Worm (Caenorhabditis elegans) whole organism, late embryonic: ENCODE results near the gene cpsf-4.

Source experiments
- C38D4.7 ChIP-seq: fragments of 200-800 bp; sonication (Bioruptor generic); optimal IDR thresholded peaks from 2 replicates; lab custom pipeline; 2018; ENCODE audit warnings: mild to moderate bottlenecking, missing genetic modification characterization, moderate library complexity, missing compliant biosample characterization
- K09A11.1 ChIP-seq: sonication (generic microtip); optimal IDR thresholded peaks from 2 replicates; lab custom pipeline; 2017; ENCODE audit warnings: antibody characterized with exemption, mild to moderate bottlenecking, missing genetic modification characterization, missing compliant biosample characterization; ENCODE audit not compliant: insufficient read depth
- ahr-1 ChIP-seq: sonication (generic microtip); optimal IDR thresholded peaks from 2 replicates; lab custom pipeline; 2016; ENCODE audit warnings: missing genetic modification characterization, missing compliant biosample characterization
- ceh-19 ChIP-seq: fragments of 200-800 bp; sonication (Bioruptor generic); optimal IDR thresholded peaks from 2 replicates; lab custom pipeline; 2018; ENCODE audit warnings: mild to moderate bottlenecking, missing genetic modification characterization, missing compliant biosample characterization
- ceh-24 ChIP-seq: sonication (generic microtip); optimal IDR thresholded peaks from 2 replicates; lab custom pipeline; 2016; ENCODE audit warnings: mild to moderate bottlenecking, missing genetic modification characterization, missing compliant biosample characterization
- ceh-31 ChIP-seq: sonication (generic microtip); optimal IDR thresholded peaks from 2 replicates; lab custom pipeline; 2016; ENCODE audit warnings: missing genetic modification characterization, missing compliant biosample characterization
- ceh-34 ChIP-seq: sonication (generic microtip); optimal IDR thresholded peaks from 2 replicates; lab custom pipeline; 2016; ENCODE audit warnings: mild to moderate bottlenecking, missing genetic modification characterization, missing compliant biosample characterization
- ceh-45 ChIP-seq: fragments of 200-800 bp; sonication (Bioruptor generic); IDR thresholded peaks from 2 replicates; pipeline ENCODE4 v1.3.6; 2022; ENCODE audit warnings: missing genetic modification reagents, missing genetic modification characterization, missing compliant biosample characterization
- ceh-48 ChIP-seq: sonication (generic microtip); optimal IDR thresholded peaks from 2 replicates; lab custom pipeline; 2016; ENCODE audit warnings: missing genetic modification characterization, inconsistent platforms, missing compliant biosample characterization
- ceh-6 ChIP-seq: fragments of 200-800 bp; sonication (Bioruptor generic); optimal IDR thresholded peaks from 2 replicates; lab custom pipeline; 2018; ENCODE audit warnings: mild to moderate bottlenecking, missing genetic modification characterization, missing compliant biosample characterization
- dmd-4 ChIP-seq: sonication (generic microtip); optimal IDR thresholded peaks from 2 replicates; lab custom pipeline; 2016; ENCODE audit warnings: borderline replicate concordance, missing genetic modification characterization, missing compliant biosample characterization
- elt-2 ChIP-seq: sonication (generic microtip); optimal IDR thresholded peaks from 2 replicates; lab custom pipeline; 2016; ENCODE audit warnings: missing genetic modification reagents, missing genetic modification characterization, missing compliant biosample characterization
- elt-4 ChIP-seq: sonication (generic microtip); optimal IDR thresholded peaks from 2 replicates; lab custom pipeline; 2016; ENCODE audit warnings: missing genetic modification characterization, missing compliant biosample characterization
- ets-4 ChIP-seq: sonication (generic microtip); optimal IDR thresholded peaks from 2 replicates; lab custom pipeline; 2016; ENCODE audit warnings: missing genetic modification characterization, missing compliant biosample characterization
- fkh-10 ChIP-seq: fragments of 150-350 bp; optimal IDR thresholded peaks from 2 replicates; lab custom pipeline; 2014; ENCODE audit warnings: missing biosample characterization, missing genetic modification reagents, missing genetic modification characterization
- fkh-6 ChIP-seq: sonication (generic microtip); optimal IDR thresholded peaks from 2 replicates; lab custom pipeline; 2016; ENCODE audit warnings: missing genetic modification characterization, missing compliant biosample characterization
- hlh-15 ChIP-seq: sonication (generic microtip); optimal IDR thresholded peaks from 2 replicates; lab custom pipeline; 2016; ENCODE audit warnings: missing genetic modification characterization, missing compliant biosample characterization
- hlh-30 ChIP-seq: sonication (generic microtip); optimal IDR thresholded peaks from 2 replicates; lab custom pipeline; 2017; ENCODE audit warnings: antibody characterized with exemption, missing genetic modification characterization, missing compliant biosample characterization; ENCODE audit not compliant: insufficient read depth
- hlh-6 ChIP-seq: sonication (generic microtip); optimal IDR thresholded peaks from 2 replicates; lab custom pipeline; 2016; ENCODE audit warnings: missing genotype, missing genetic modification characterization, missing compliant biosample characterization
- lin-11 ChIP-seq: fragments of 200-800 bp; sonication (Bioruptor generic); optimal IDR thresholded peaks from 2 replicates; lab custom pipeline; 2018; ENCODE audit warnings: mild to moderate bottlenecking, missing genetic modification characterization, missing compliant biosample characterization
- nfya-1 ChIP-seq: sonication (generic microtip); optimal IDR thresholded peaks from 2 replicates; lab custom pipeline; 2017; ENCODE audit warnings: missing genetic modification characterization, mild to moderate bottlenecking, missing compliant biosample characterization, antibody characterized with exemption, moderate library complexity
- nhr-11 ChIP-seq: fragments of 150-350 bp; optimal IDR thresholded peaks from 2 replicates; lab custom pipeline; 2014; ENCODE audit warnings: missing biosample characterization, missing genetic modification characterization
- nhr-232 ChIP-seq: sonication (generic microtip); optimal IDR thresholded peaks from 2 replicates; lab custom pipeline; 2016; ENCODE audit warnings: missing genetic modification characterization, missing compliant biosample characterization
- pax-1 ChIP-seq: fragments of 150-350 bp; optimal IDR thresholded peaks from 2 replicates; lab custom pipeline; 2014; ENCODE audit warnings: missing biosample characterization, missing genetic modification characterization
- pha-2 ChIP-seq: sonication (generic microtip); optimal IDR thresholded peaks from 2 replicates; lab custom pipeline; 2017; ENCODE audit warnings: mild to moderate bottlenecking, missing genetic modification characterization, missing compliant biosample characterization
- pha-4 ChIP-seq: fragments of 150-350 bp; optimal IDR thresholded peaks from 2 replicates; lab custom pipeline; 2018; ENCODE audit warnings: missing biosample characterization, missing genetic modification reagents, missing genetic modification characterization
- pqm-1 ChIP-seq: sonication (generic microtip); optimal IDR thresholded peaks from 2 replicates; lab custom pipeline; 2016; ENCODE audit warnings: missing genetic modification characterization, missing compliant biosample characterization
- pros-1 ChIP-seq: fragments of 150-350 bp; optimal IDR thresholded peaks from 2 replicates; lab custom pipeline; 2014; ENCODE audit warnings: missing biosample characterization, missing genetic modification reagents, missing genetic modification characterization
- ref-2 ChIP-seq: sonication (generic microtip); optimal IDR thresholded peaks from 2 replicates; lab custom pipeline; 2016; ENCODE audit warnings: missing genetic modification characterization, missing compliant biosample characterization
- sox-2 ChIP-seq: fragments of 200-800 bp; sonication (Bioruptor generic); IDR thresholded peaks from 2 replicates; pipeline ENCODE4 v1.3.6; 2022; ENCODE audit warnings: missing genetic modification reagents, missing genetic modification characterization, missing compliant biosample characterization
- tbx-2 ChIP-seq: sonication (generic microtip); optimal IDR thresholded peaks from 2 replicates; lab custom pipeline; 2016; ENCODE audit warnings: missing genetic modification characterization, missing compliant biosample characterization
- tbx-7 ChIP-seq: sonication (generic microtip); optimal IDR thresholded peaks from 2 replicates; lab custom pipeline; 2016; ENCODE audit warnings: missing genotype, missing genetic modification characterization, missing compliant biosample characterization
- unc-42 ChIP-seq: sonication (generic microtip); optimal IDR thresholded peaks from 2 replicates; lab custom pipeline; 2016; ENCODE audit warnings: missing genotype, missing genetic modification characterization, missing compliant biosample characterization
- unc-55 ChIP-seq: sonication (generic microtip); optimal IDR thresholded peaks from 2 replicates; lab custom pipeline; 2017; ENCODE audit warnings: missing biosample characterization, missing genetic modification reagents, missing genetic modification characterization
- unc-86 ChIP-seq: sonication (generic microtip); optimal IDR thresholded peaks from 2 replicates; lab custom pipeline; 2016; ENCODE audit warnings: missing genetic modification characterization, missing compliant biosample characterization
- ztf-16 ChIP-seq: sonication (generic microtip); optimal IDR thresholded peaks from 2 replicates; lab custom pipeline; 2017; ENCODE audit warnings: missing genetic modification characterization, missing compliant biosample characterization

The cpsf-4 gene

DNA sequence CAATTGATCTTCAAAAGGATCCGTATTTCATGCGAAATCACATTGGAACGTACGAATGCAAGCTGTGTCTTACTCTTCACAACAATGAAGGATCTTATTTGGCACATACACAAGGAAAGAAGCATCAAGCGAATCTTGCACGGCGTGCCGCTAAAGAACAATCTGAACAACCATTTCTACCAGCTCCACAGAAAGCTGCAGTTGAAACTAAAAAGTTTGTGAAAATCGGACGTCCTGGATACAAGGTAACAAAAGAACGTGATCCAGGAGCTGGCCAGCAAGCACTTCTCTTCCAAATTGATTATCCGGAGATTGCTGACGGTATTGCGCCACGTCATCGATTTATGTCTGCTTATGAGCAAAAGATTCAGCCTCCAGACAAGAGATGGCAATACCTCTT lies 8.7 kb downstream of the cpsf-4 start:
- TF ChIP-seq elt-2 (tag; lab: Kevin White, UChicago): no peak
- no peak for TF ChIP-seq pros-1
- no peak for TF ChIP-seq C38D4.7 (GFP tag; lab: Kevin White, UChicago)
- no peak for TF ChIP-seq tbx-7 (tag; lab: Kevin White, UChicago)

- TF ChIP-seq tbx-2 (no peak), ceh-24 (no peak), dmd-4 (tag; lab: Kevin White, UChicago) (no peak), ceh-6 (GFP tag; lab: Kevin White, UChicago) (no peak), unc-42 (tag; lab: Kevin White, UChicago) (no peak), unc-86 (tag; lab: Kevin White, UChicago) (no peak), nhr-232 (tag; lab: Kevin White, UChicago) (no peak), ceh-48 (no peak), ztf-16 (tag; lab: Kevin White, UChicago) (no peak), nhr-11 (no peak)
- TF ChIP-seq, all 69 proteins: peak for 0
Measured at ce11 chrIV:12084178-12084577, 9.1 kb downstream of the cpsf-4 start, which contains the start of gene repo-1. repo-1 (plus strand) TSS chrIV:12084478.

DNA sequence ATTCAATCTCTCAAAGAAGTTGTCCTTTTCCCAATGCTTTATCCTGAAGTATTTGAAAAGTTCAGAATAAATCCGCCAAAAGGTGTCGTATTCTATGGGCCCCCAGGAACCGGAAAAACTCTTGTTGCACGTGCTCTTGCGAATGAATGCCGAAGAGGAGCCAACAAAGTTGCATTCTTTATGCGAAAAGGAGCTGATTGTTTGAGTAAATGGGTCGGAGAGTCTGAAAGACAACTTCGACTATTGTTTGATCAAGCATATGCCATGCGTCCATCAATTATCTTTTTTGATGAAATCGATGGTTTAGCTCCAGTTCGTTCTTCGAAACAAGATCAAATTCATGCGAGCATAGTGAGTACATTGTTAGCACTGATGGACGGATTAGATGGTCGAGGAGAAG lies 12.4 kb downstream of the cpsf-4 start:
- TF ChIP-seq ceh-45 (GFP tag; lab: Robert Waterston, UW): no peak
- no peak for TF ChIP-seq hlh-15 (tag; lab: Kevin White, UChicago)
- no peak for TF ChIP-seq elt-2 (tag; lab: Kevin White, UChicago)
- TF ChIP-seq pha-4 (tag; lab: Kevin White, UChicago): no peak
- no peak for TF ChIP-seq K09A11.1
- no peak for TF ChIP-seq sox-2 (GFP tag; lab: Robert Waterston, UW)
- TF ChIP-seq tbx-7 (tag; lab: Kevin White, UChicago): no peak
- no peak for TF ChIP-seq fkh-6 (tag; lab: Kevin White, UChicago)
- no peak for TF ChIP-seq pros-1
- TF ChIP-seq ceh-19 (GFP tag; lab: Kevin White, UChicago): no peak
- TF ChIP-seq, all 69 proteins: peak for 0

DNA sequence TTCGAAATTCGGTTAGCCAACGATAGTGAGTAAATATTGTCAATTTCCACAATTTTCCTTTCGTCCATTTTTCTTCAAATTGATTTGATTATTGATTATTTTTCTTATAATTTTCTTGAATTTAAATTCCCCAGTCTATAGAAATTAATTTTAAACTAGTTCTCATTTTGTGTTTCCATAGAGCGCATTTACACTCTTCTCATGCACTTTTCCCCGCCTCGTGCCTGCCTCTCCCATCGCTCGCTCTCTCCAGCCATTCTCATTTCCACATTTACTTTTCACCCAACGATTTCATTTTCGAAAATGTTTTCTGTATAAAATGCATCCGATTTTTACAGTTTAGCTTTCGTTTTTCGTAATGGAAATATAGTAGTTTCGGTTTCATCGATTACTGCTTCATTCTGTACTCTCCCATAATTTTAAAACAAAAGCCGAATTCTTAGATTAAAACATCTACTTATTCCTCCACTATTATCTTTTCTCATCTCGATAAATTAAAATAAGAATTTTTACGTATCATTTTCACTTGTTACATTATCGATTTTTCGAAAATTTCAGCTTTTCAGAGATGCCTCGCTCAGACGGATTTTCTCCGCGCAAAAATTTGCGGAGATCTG lies 14.2 kb downstream of the cpsf-4 start, which contains the start of gene lex-1:
Gene lex-1 (plus strand): TSS at position 567 of the 617 bp plus-strand sequence.
- peak; percentile 75 for TF ChIP-seq hlh-30 (tag; lab: Kevin White, UChicago)
- peak; percentile 26 for TF ChIP-seq ceh-31 (tag; lab: Kevin White, UChicago)
- TF ChIP-seq K09A11.1: no peak
- peak; percentile 38 for TF ChIP-seq nfya-1 (tag; lab: Kevin White, UChicago)
- TF ChIP-seq unc-42 (tag; lab: Kevin White, UChicago): peak; percentile 27

DNA sequence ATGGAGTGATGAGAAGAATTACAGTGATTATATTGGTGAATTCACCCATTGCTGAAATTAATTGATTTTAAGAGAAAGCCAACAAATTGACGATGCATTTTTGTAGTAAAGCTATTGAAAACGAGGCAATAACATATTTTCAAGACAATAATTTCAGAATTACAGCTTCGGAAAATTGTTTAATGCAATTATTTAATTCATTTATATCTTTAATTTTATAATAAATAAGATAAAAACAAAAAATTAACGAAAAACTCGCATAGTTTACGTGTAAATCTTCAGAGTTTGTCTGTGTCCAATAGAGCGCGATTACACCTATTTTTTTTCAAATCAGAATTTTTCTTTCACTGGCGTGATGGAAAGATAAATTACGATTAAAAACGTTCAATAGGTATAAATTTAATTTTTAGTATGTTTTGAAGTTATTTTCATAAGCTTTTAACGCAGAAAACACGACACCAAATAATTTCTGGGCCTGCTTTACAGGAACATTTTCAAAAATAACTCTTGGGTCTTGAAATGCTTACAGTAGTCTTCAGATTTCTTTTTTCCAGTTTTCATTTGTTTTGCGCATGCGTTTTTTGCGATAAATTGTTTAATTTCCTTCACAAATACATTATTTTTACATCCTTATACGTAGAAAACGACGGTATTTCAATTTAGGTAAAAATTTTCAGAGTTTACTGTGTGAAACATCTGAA lies 15.0 kb downstream of the cpsf-4 start, which contains the start of gene tmed-1:
Gene tmed-1 (minus strand): TSS at position 51 of the 701 bp plus-strand sequence.
- TF ChIP-seq hlh-6 (tag; lab: Kevin White, UChicago) (no peak), ets-4 (tag; lab: Kevin White, UChicago) (no peak), pax-1 (tag; lab: Kevin White, UChicago) (no peak), K09A11.1 (no peak), ref-2 (tag; lab: Kevin White, UChicago) (no peak), pqm-1 (tag; lab: Kevin White, UChicago) (no peak), ceh-48 (no peak), pha-2 (tag; lab: Kevin White, UChicago) (no peak), hlh-30 (tag; lab: Kevin White, UChicago) (no peak), fkh-10 (GFP tag; lab: Kevin White, UChicago) (no peak), ceh-6 (GFP tag; lab: Kevin White, UChicago) (no peak), nfya-1 (tag; lab: Kevin White, UChicago) (no peak), ceh-19 (GFP tag; lab: Kevin White, UChicago) (no peak), lin-11 (tag; lab: Kevin White, UChicago) (no peak), ahr-1 (tag; lab: Kevin White, UChicago) (no peak), ceh-34 (tag; lab: Kevin White, UChicago) (no peak), elt-4 (tag; lab: Kevin White, UChicago) (no peak), unc-55 (no peak), nhr-11 (no peak), sox-2 (GFP tag; lab: Robert Waterston, UW) (no peak)
